Worm (Caenorhabditis elegans) whole organism, L1 larva: ENCODE data around the gene F58A3.3.

Source experiments
- C16A3.4 ChIP-seq: fragments of 150-350 bp; optimal IDR thresholded peaks from 2 replicates; lab custom pipeline; 2014; ENCODE audit warnings: missing biosample characterization, missing genetic modification characterization
- F16B12.6 ChIP-seq: fragments of 150-350 bp; optimal IDR thresholded peaks from 2 replicates; lab custom pipeline; 2014; ENCODE audit warnings: missing biosample characterization, missing genetic modification characterization
- Y116A8C.19 ChIP-seq: sonication (generic microtip); optimal IDR thresholded peaks from 2 replicates; lab custom pipeline; 2016; ENCODE audit warnings: missing compliant biosample characterization, missing genetic modification characterization, borderline replicate concordance
- blmp-1 ChIP-seq: fragments of 150-350 bp; optimal IDR thresholded peaks from 2 replicates; lab custom pipeline; 2014; ENCODE audit warnings: missing biosample characterization, missing genetic modification characterization
- ceh-82 ChIP-seq, 3 experiments: fragments of 150-350 bp in 1 of 3; sonication (generic microtip) in 2 of 3; optimal IDR thresholded peaks; 2 replicates each; lab custom pipeline; 2014 to 2017; ENCODE audit warnings: missing biosample characterization in 3 of 3, missing genetic modification characterization in 3 of 3
- dpl-1 ChIP-seq, 3 experiments: fragments of 150-350 bp in 2 of 3; sonication (generic microtip) in 1 of 3; optimal IDR thresholded peaks; 2 replicates each; lab custom pipeline; 2014 to 2017; ENCODE audit warnings: missing biosample characterization in 3 of 3, missing genetic modification characterization in 3 of 3, missing genetic modification reagents in 3 of 3
- efl-1 ChIP-seq, 4 experiments: fragments of 150-350 bp; optimal IDR thresholded peaks in 3 of 4; peaks in 1 of 4; 1 replicate in 1 of 4; 2 replicates in 3 of 4; lab custom pipeline; 2014; ENCODE audit warnings: missing biosample characterization in 2 of 4, missing genetic modification characterization in 2 of 4, missing genetic modification reagents in 2 of 4
- elt-2 ChIP-seq: sonication (generic microtip); optimal IDR thresholded peaks from 2 replicates; lab custom pipeline; 2016; ENCODE audit warnings: missing genetic modification characterization, mild to moderate bottlenecking, inconsistent platforms, missing compliant biosample characterization, missing genetic modification reagents
- elt-3 ChIP-seq, 6 experiments: fragments of 150-350 bp in 1 of 6; sonication (generic microtip); optimal IDR thresholded peaks; 2 replicates each; lab custom pipeline; 2017 to 2018; ENCODE audit warnings: missing biosample characterization in 6 of 6, missing genetic modification characterization in 6 of 6, inconsistent platforms in 1 of 6
- fkh-8 ChIP-seq: sonication (generic microtip); optimal IDR thresholded peaks from 2 replicates; lab custom pipeline; 2016; ENCODE audit warnings: mild to moderate bottlenecking, missing genetic modification characterization, missing compliant biosample characterization
- grh-1 ChIP-seq: fragments of 200-800 bp; sonication (Bioruptor generic); IDR thresholded peaks from 2 replicates; pipeline ENCODE4 v1.3.6; 2022; ENCODE audit warnings: missing genetic modification reagents, missing genetic modification characterization, missing compliant biosample characterization
- hpl-2 ChIP-seq: fragments of 150-350 bp; optimal IDR thresholded peaks from 2 replicates; lab custom pipeline; 2014; ENCODE audit warnings: missing biosample characterization, missing genetic modification reagents, missing genetic modification characterization
- isw-1 ChIP-seq: fragments of 200-800 bp; sonication (Bioruptor generic); IDR thresholded peaks from 2 replicates; pipeline ENCODE4 v1.3.6; 2022; ENCODE audit warnings: missing genetic modification characterization, missing compliant biosample characterization
- lin-14 ChIP-seq: fragments of 200-800 bp; sonication (Bioruptor generic); optimal IDR thresholded peaks from 2 replicates; lab custom pipeline; 2018; ENCODE audit warnings: mild to moderate bottlenecking, missing genetic modification characterization, moderate library complexity, missing compliant biosample characterization
- lin-15B ChIP-seq: fragments of 150-350 bp; sonication (generic microtip); optimal IDR thresholded peaks from 3 replicates; lab custom pipeline; 2014; ENCODE audit warnings: missing biosample characterization, missing genetic modification characterization
- lin-35 ChIP-seq, 2 experiments: fragments of 150-350 bp; optimal IDR thresholded peaks; 2 replicates each; lab custom pipeline; 2014; ENCODE audit warnings: missing biosample characterization in 2 of 2, missing genetic modification characterization in 2 of 2, missing genetic modification reagents in 2 of 2
- lsy-2 ChIP-seq, 2 experiments: fragments of 150-350 bp; optimal IDR thresholded peaks; 2 replicates each; lab custom pipeline; 2014; ENCODE audit warnings: missing biosample characterization in 2 of 2, missing genetic modification characterization in 2 of 2
- mep-1 ChIP-seq: fragments of 150-350 bp; optimal IDR thresholded peaks from 2 replicates; lab custom pipeline; 2014; ENCODE audit warnings: missing biosample characterization, missing genetic modification characterization
- nhr-11 ChIP-seq: fragments of 150-350 bp; optimal IDR thresholded peaks from 2 replicates; lab custom pipeline; 2014; ENCODE audit warnings: missing biosample characterization, missing genetic modification characterization
- nhr-12 ChIP-seq: sonication (generic microtip); optimal IDR thresholded peaks from 2 replicates; lab custom pipeline; 2017; ENCODE audit warnings: missing biosample characterization, missing genetic modification characterization
- nhr-19 ChIP-seq: fragments of 200-800 bp; sonication (Bioruptor generic); conservative IDR thresholded peaks from 2 replicates; pipeline ENCODE4 v1.3.6; 2022; ENCODE audit warnings: missing genetic modification characterization, missing compliant biosample characterization
- nhr-20 ChIP-seq: sonication (generic microtip); optimal IDR thresholded peaks from 2 replicates; lab custom pipeline; 2016; ENCODE audit warnings: mild to moderate bottlenecking, missing genetic modification characterization, missing compliant biosample characterization
- nhr-47 ChIP-seq: sonication (generic microtip); optimal IDR thresholded peaks from 2 replicates; lab custom pipeline; 2016; ENCODE audit warnings: mild to moderate bottlenecking, missing genetic modification characterization, moderate library complexity, missing compliant biosample characterization
- nhr-77 ChIP-seq: fragments of 150-350 bp; optimal IDR thresholded peaks from 2 replicates; lab custom pipeline; 2014; ENCODE audit warnings: missing biosample characterization, missing genetic modification characterization
- nhr-85 ChIP-seq: sonication (generic microtip); peaks from one replicate; lab custom pipeline; 2016; ENCODE audit warnings: missing genetic modification characterization, inconsistent platforms, missing compliant biosample characterization
- nhr-90 ChIP-seq: sonication (generic microtip); optimal IDR thresholded peaks from 2 replicates; lab custom pipeline; 2016; ENCODE audit warnings: mild to moderate bottlenecking, missing genetic modification characterization, missing compliant biosample characterization; ENCODE audit not compliant: poor library complexity
- pax-3 ChIP-seq: fragments of 200-800 bp; sonication (Bioruptor generic); optimal IDR thresholded peaks from 2 replicates; lab custom pipeline; 2018; ENCODE audit warnings: mild to moderate bottlenecking, missing genetic modification characterization, moderate library complexity, missing compliant biosample characterization
- snu-23 ChIP-seq: sonication (generic microtip); optimal IDR thresholded peaks from 2 replicates; lab custom pipeline; 2016; ENCODE audit warnings: missing genetic modification characterization, missing compliant biosample characterization
- sox-4 ChIP-seq: sonication (generic microtip); optimal IDR thresholded peaks from 2 replicates; lab custom pipeline; 2016; ENCODE audit warnings: missing genetic modification characterization, missing compliant biosample characterization
- swsn-7 ChIP-seq: sonication (generic microtip); optimal IDR thresholded peaks from 2 replicates; lab custom pipeline; 2016; ENCODE audit warnings: missing genetic modification characterization, missing compliant biosample characterization
- tbx-2 ChIP-seq: sonication (generic microtip); optimal IDR thresholded peaks from 2 replicates; lab custom pipeline; 2016; ENCODE audit warnings: missing genetic modification characterization, missing compliant biosample characterization
- vab-15 ChIP-seq: sonication (generic microtip); optimal IDR thresholded peaks from 2 replicates; lab custom pipeline; 2017; ENCODE audit warnings: missing genotype, mild to moderate bottlenecking, missing genetic modification characterization, missing compliant biosample characterization
- xbp-1 ChIP-seq: sonication (generic microtip); optimal IDR thresholded peaks from 2 replicates; lab custom pipeline; 2016; ENCODE audit warnings: missing genetic modification characterization, missing compliant biosample characterization
- ztf-11 ChIP-seq, 2 experiments: sonication (generic microtip); optimal IDR thresholded peaks; 2 replicates each; lab custom pipeline; 2016 to 2017; ENCODE audit warnings: missing genetic modification characterization in 2 of 2, missing biosample characterization in 1 of 2, missing compliant biosample characterization in 1 of 2
- ztf-4 ChIP-seq: fragments of 150-350 bp; optimal IDR thresholded peaks from 2 replicates; lab custom pipeline; 2014; ENCODE audit warnings: missing biosample characterization, missing genetic modification characterization

Gene F58A3.3

DNA sequence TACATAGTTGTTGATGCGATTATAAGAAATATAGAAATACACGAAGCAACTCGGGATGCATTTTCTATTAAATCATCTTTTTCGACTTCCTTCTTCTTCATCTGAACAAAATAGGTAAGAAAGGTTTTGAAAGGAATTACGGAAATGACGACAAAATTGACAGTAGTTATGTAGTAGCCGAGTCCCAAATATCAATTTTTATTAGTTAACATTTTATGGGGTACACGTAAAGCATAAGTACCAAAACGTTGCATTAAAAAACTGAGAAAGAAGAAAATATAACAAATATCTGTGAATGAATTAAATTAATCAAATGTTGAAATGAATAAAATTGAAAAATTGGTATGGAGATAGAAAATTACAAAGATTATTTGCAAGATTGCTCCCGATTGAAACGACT, 10.7 kb upstream of the F58A3.3 start, which contains the start of gene col-177:
Gene col-177, minus strand, starts transcription at position 101 of the 400 bp plus-strand sequence.
- no peak for TF ChIP-seq efl-1 (optimal IDR thresholded peaks at IDR 0.05; lab: Kevin White, UChicago)
- TF ChIP-seq efl-1 (GFP tag; optimal IDR thresholded peaks at IDR 0.05 in 1 of 2; lab: Kevin White, UChicago) = peak in 1 of 2 experiments; percentile 49
- no peak for TF ChIP-seq nhr-85 (tag; lab: Kevin White, UChicago)
- no peak for TF ChIP-seq lin-35 (GFP tag; optimal IDR thresholded peaks at IDR 0.05; lab: Kevin White, UChicago)
- TF ChIP-seq, all 84 proteins: peak for 1

- TF ChIP-seq Y116A8C.19 (tag; lab: Kevin White, UChicago) = no peak
- TF ChIP-seq swsn-7 (tag; lab: Kevin White, UChicago) = no peak
- no peak for TF ChIP-seq ztf-11 (tag; optimal IDR thresholded peaks at IDR 0.05; lab: Kevin White, UChicago)
- no peak for TF ChIP-seq pax-3 (tag; lab: Kevin White, UChicago)
These were observed 8.7 kb upstream of the F58A3.3 start for ce11 chrX:11003701-11004100.

- peak; percentile 33 for TF ChIP-seq elt-2 (tag; lab: Kevin White, UChicago)
- no peak for TF ChIP-seq blmp-1
- TF ChIP-seq nhr-90 (tag; lab: Kevin White, UChicago) = peak; percentile 5
- peak in 1 of 2 experiments; percentile 44 for TF ChIP-seq lin-35 (GFP tag; optimal IDR thresholded peaks at IDR 0.05; lab: Kevin White, UChicago)
- TF ChIP-seq nhr-47 = no peak
- no peak for TF ChIP-seq F16B12.6 (tag; lab: Kevin White, UChicago)
- TF ChIP-seq hpl-2 (GFP tag; lab: Kevin White, UChicago) = peak; percentile 32
- TF ChIP-seq nhr-11 (tag; lab: Kevin White, UChicago) = no peak
These were observed 5.0 kb upstream of the F58A3.3 start for ce11 chrX:11007393-11007792.

DNA sequence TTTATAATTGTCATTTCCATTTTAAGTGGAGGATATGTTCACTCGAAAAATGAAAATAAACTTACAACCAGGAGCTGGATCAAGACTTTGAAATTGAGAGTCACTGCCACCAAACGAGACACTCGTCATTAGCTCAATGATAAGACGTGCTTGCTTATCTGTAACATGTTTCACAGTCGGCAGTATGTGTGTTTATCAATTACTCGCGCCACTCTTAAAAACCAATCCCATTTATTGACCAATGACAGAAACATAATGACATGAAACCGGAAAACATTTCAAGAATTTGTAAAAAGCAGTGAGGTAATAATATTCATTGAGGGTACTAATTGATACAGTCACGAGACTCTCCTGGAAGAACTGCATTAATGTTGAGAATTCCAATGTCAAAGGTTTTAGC, 4.4 kb upstream of the F58A3.3 start, which contains the start of gene del-5:
Gene del-5, minus strand, starts transcription at position 130 of the 400 bp plus-strand sequence.
- peak; percentile 83 for TF ChIP-seq elt-2 (tag; lab: Kevin White, UChicago)
- peak in 1 of 2 experiments; percentile 32 for TF ChIP-seq lin-35 (GFP tag; optimal IDR thresholded peaks at IDR 0.05; lab: Kevin White, UChicago)
- TF ChIP-seq nhr-77 (tag; lab: Kevin White, UChicago) = no peak

ce11 chrX:11008954-11009353, 3.5 kb upstream of the F58A3.3 start, which contains the start of gene ttr-31:
Gene ttr-31, minus strand, starts transcription at chrX:11009054.
- TF ChIP-seq fkh-8 (tag; lab: Kevin White, UChicago) (no peak), elt-3 (tag; optimal IDR thresholded peaks at IDR 0.05; lab: Kevin White, UChicago) (peak in 1 of 6 experiments; percentile 7), nhr-85 (tag; lab: Kevin White, UChicago) (peak; percentile 66), lin-14 (GFP tag; lab: Kevin White, UChicago) (peak; percentile 21)

DNA sequence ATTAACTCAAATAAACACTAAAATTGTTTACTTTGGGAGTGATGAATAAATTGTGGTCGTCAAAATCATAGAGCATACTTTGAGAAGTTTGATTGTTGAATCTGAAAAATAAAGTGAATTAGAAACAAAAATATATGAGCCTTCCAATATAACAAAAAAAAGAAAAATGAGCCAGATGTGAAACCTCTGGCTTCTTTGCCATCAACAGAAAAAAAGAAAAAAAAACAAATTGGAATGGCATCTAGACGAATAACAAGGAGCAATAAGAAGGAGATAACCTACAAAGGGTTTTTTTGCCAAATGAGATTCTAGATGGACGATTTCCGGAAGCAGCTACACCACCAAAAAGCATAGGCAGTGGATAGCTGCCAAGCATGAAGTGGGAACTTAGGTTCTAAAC, 1.9 kb upstream of the F58A3.3 start, which contains the start of gene F58A3.4:
Gene F58A3.4, minus strand, starts transcription at position 101 of the 400 bp plus-strand sequence.
- TF ChIP-seq efl-1 (optimal IDR thresholded peaks at IDR 0.05; lab: Kevin White, UChicago) = no peak
- TF ChIP-seq efl-1 (GFP tag; optimal IDR thresholded peaks at IDR 0.05 in 1 of 2; lab: Kevin White, UChicago) = no peak
- TF ChIP-seq, all 84 proteins: peak for 0

DNA sequence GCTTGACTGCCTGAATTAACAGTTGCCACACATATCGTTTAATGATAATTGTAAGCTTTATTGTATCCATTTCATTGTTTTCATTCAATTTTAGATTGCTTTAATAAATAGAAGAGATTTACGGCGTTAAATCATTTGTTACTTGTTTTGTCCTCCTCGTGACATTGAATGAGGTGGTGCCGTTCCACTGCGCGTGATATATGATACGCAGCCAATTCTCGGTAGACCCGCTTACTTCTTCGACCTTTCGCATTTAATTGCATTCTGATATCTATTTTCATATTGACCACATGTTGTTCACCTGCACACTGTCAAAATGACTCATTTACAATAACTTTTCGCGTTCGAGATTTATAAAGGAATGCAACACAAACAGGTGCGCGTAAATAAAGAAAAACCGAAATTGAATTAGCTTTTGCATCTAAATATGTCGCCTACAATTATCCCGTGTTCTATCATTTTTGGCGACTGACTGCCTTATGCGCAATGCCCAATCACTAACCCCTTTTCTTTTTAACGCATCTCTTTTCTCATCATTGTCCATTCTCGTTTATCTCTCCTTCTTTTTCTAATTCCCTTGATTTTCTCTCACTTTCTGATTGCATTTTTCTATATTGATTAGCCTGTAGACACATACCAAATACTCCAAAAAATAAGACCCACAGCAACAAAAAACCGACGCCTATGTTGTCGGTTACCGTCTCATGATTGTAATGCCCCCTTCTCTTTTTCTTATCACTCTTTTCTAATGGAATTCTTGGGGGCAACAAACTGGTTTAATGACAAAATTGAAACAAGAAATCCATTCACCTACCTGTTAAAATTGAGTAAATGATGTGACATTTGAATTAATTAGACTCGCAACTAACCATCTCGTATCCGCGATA, 2.2 kb downstream of the F58A3.3 start:
- TF ChIP-seq isw-1 (GFP tag; lab: Robert Waterston, UW) (no peak), tbx-2 (tag; lab: Kevin White, UChicago) (peak; percentile 39), ceh-82 (tag; optimal IDR thresholded peaks at IDR 0.05; lab: Kevin White, UChicago) (peak in 1 of 3 experiments; percentile 4), lin-35 (GFP tag; optimal IDR thresholded peaks at IDR 0.05; lab: Kevin White, UChicago) (peak in 1 of 2 experiments; percentile 26), nhr-19 (GFP tag; lab: Robert Waterston, UW) (0 out of 2 replicates have a peak, but pooled peaks have one; percentile 13), C16A3.4 (tag; lab: Kevin White, UChicago) (no peak), sox-4 (tag; lab: Kevin White, UChicago) (no peak), lin-15B (tag; lab: Kevin White, UChicago) (no peak), ztf-11 (tag; optimal IDR thresholded peaks at IDR 0.05; lab: Kevin White, UChicago) (no peak), nhr-20 (tag; lab: Kevin White, UChicago) (peak; percentile 48), lsy-2 (tag; optimal IDR thresholded peaks at IDR 0.05; lab: Kevin White, UChicago) (peak in 1 of 2 experiments; percentile 51), dpl-1 (GFP tag; optimal IDR thresholded peaks at IDR 0.05; lab: Kevin White, UChicago) (no peak), mep-1 (tag; lab: Kevin White, UChicago) (peak; percentile 31), xbp-1 (no peak), grh-1 (GFP tag; lab: Robert Waterston, UW) (peak; percentile 86), nhr-12 (tag; lab: Kevin White, UChicago) (no peak), ztf-4 (tag; lab: Kevin White, UChicago) (no peak), nhr-90 (tag; lab: Kevin White, UChicago) (peak; percentile 27), snu-23 (GFP tag; lab: Kevin White, UChicago) (peak; percentile 55), vab-15 (tag; lab: Kevin White, UChicago) (peak; percentile 71), efl-1 (optimal IDR thresholded peaks at IDR 0.05; lab: Kevin White, UChicago) (no peak), efl-1 (GFP tag; optimal IDR thresholded peaks at IDR 0.05 in 1 of 2; lab: Kevin White, UChicago) (no peak)
